Worm (Caenorhabditis elegans) whole organism, L4 larva: ENCODE measurements around the gene hdl-1.

ENCODE experiments used
- T20F7.1 ChIP-seq: fragments of 200-800 bp; sonication (Bioruptor generic); optimal IDR thresholded peaks from 2 replicates; lab custom pipeline; 2018; ENCODE audit warnings: mild to moderate bottlenecking, missing genetic modification characterization, missing compliant biosample characterization
- aly-2 ChIP-seq: sonication (generic microtip); optimal IDR thresholded peaks from 2 replicates; lab custom pipeline; 2018; ENCODE audit warnings: missing biosample characterization, missing genetic modification characterization
- ceh-82 ChIP-seq: sonication (generic microtip); optimal IDR thresholded peaks from 2 replicates; lab custom pipeline; 2017; ENCODE audit warnings: missing biosample characterization, missing genetic modification characterization
- jun-1 ChIP-seq: fragments of 150-350 bp; optimal IDR thresholded peaks from 2 replicates; lab custom pipeline; 2014; ENCODE audit warnings: missing biosample characterization, missing genetic modification reagents, missing genetic modification characterization
- lin-15B ChIP-seq: fragments of 150-350 bp; sonication (generic microtip); optimal IDR thresholded peaks from 3 replicates; lab custom pipeline; 2014; ENCODE audit warnings: missing biosample characterization, missing genetic modification characterization
- lir-3 ChIP-seq: sonication (generic microtip); optimal IDR thresholded peaks from 2 replicates; lab custom pipeline; 2016; ENCODE audit warnings: mild to moderate bottlenecking, missing genetic modification characterization, missing compliant biosample characterization
- nhr-11 ChIP-seq: fragments of 150-350 bp; optimal IDR thresholded peaks from 2 replicates; lab custom pipeline; 2014; ENCODE audit warnings: missing biosample characterization, missing genetic modification characterization
- unc-62 ChIP-seq, 3 experiments: fragments of 150-350 bp in 1 of 3; sonication (generic microtip); optimal IDR thresholded peaks in 2 of 3; peaks in 1 of 3; 1 replicate in 1 of 3; 2 replicates in 2 of 3; lab custom pipeline; 2014 to 2017; ENCODE audit warnings: missing biosample characterization in 3 of 3, missing genetic modification characterization in 3 of 3, missing genetic modification reagents in 3 of 3, missing genotype in 1 of 3
- zag-1 ChIP-seq: fragments of 150-350 bp; optimal IDR thresholded peaks from 2 replicates; lab custom pipeline; 2014; ENCODE audit warnings: missing biosample characterization, missing genetic modification characterization

DNA sequence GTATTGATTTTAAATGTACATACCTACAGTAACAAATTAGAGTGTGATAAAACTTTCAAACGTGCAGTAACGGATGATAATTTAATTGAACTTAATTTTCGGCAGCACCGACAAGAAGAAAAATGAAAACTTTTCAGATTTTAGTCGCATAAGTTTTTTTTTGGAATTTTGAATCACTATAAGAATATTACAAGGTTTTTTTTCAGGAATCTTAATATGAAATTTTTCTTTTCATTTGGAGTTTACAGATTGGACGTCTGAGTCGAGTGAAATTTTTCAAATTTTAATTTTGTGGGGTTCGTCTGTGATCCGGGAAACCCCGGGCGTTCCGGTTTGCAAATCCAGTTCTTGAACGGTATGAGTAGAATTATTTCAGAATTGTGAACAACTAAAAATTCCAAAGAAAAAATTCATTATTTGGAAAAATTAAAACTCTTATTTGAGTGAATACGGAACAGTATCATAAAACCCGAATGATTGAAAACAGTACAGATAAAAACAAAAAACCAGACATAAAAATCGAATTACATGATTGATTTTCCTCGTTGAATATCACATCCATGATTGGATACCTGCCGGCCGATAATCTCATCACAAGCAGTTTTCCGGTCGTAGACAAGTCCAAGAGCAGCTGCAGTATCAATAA is 36.2 kb downstream of the hdl-1 start:
- TF ChIP-seq zag-1 (tag; lab: Kevin White, UChicago) (no peak), lin-15B (tag; lab: Kevin White, UChicago) (no peak), ceh-82 (no peak), aly-2 (tag; lab: Kevin White, UChicago) (no peak), nhr-11 (tag; lab: Kevin White, UChicago) (no peak), T20F7.1 (GFP tag; lab: Kevin White, UChicago) (peak; percentile 34), jun-1 (tag; lab: Kevin White, UChicago) (no peak), lir-3 (tag; lab: Kevin White, UChicago) (no peak), unc-62 (GFP tag; optimal IDR thresholded peaks at IDR 0.05 in 1 of 2; lab: Kevin White, UChicago) (no peak), unc-62 (tag; optimal IDR thresholded peaks at IDR 0.05; lab: Kevin White, UChicago) (no peak)
